Worm (Caenorhabditis elegans) whole organism, L1 larva: ENCODE data around the gene C50F7.6.
A peak's percentile ranks its signal among the peaks of the same experiment; 100 is the strongest.

Experiments
- C16A3.4 ChIP-seq: fragments of 150-350 bp; optimal IDR thresholded peaks from 2 replicates; lab custom pipeline; 2014; ENCODE audit warnings: missing biosample characterization, missing genetic modification characterization
- C34B4.2 ChIP-seq: sonication (generic microtip); optimal IDR thresholded peaks from 2 replicates; lab custom pipeline; 2017; ENCODE audit warnings: mild to moderate bottlenecking, missing genetic modification characterization, missing compliant biosample characterization
- Y116A8C.19 ChIP-seq: sonication (generic microtip); optimal IDR thresholded peaks from 2 replicates; lab custom pipeline; 2016; ENCODE audit warnings: missing compliant biosample characterization, missing genetic modification characterization, borderline replicate concordance
- aly-2 ChIP-seq: fragments of 150-350 bp; optimal IDR thresholded peaks from 2 replicates; lab custom pipeline; 2014; ENCODE audit warnings: missing biosample characterization, missing genetic modification characterization
- ama-1 ChIP-seq: fragments of 150-350 bp; optimal IDR thresholded peaks from 2 replicates; lab custom pipeline; 2014
- blmp-1 ChIP-seq: fragments of 150-350 bp; optimal IDR thresholded peaks from 2 replicates; lab custom pipeline; 2014; ENCODE audit warnings: missing biosample characterization, missing genetic modification characterization
- ceh-63 ChIP-seq: fragments of 200-800 bp; sonication (Bioruptor generic); optimal IDR thresholded peaks from 2 replicates; lab custom pipeline; 2018; ENCODE audit warnings: mild to moderate bottlenecking, missing genetic modification characterization, missing compliant biosample characterization
- ceh-8 ChIP-seq: fragments of 200-800 bp; sonication (Bioruptor generic); optimal IDR thresholded peaks from 2 replicates; lab custom pipeline; 2018; ENCODE audit warnings: mild to moderate bottlenecking, missing genetic modification characterization, moderate library complexity, missing compliant biosample characterization
- ceh-82 ChIP-seq, 3 experiments: fragments of 150-350 bp in 1 of 3; sonication (generic microtip) in 2 of 3; optimal IDR thresholded peaks; 2 replicates each; lab custom pipeline; 2014 to 2017; ENCODE audit warnings: missing biosample characterization in 3 of 3, missing genetic modification characterization in 3 of 3
- ceh-88 ChIP-seq: fragments of 200-800 bp; sonication (Bioruptor generic); IDR thresholded peaks from 2 replicates; pipeline ENCODE4 v1.3.6; 2022; ENCODE audit warnings: missing genetic modification characterization, missing compliant biosample characterization
- ceh-90 ChIP-seq: sonication (generic microtip); optimal IDR thresholded peaks from 2 replicates; lab custom pipeline; 2016; ENCODE audit warnings: missing genetic modification characterization, missing compliant biosample characterization
- dpl-1 ChIP-seq, 3 experiments: fragments of 150-350 bp in 2 of 3; sonication (generic microtip) in 1 of 3; optimal IDR thresholded peaks; 2 replicates each; lab custom pipeline; 2014 to 2017; ENCODE audit warnings: missing biosample characterization in 3 of 3, missing genetic modification characterization in 3 of 3, missing genetic modification reagents in 3 of 3
- dsc-1 ChIP-seq: sonication (generic microtip); optimal IDR thresholded peaks from 2 replicates; lab custom pipeline; 2016; ENCODE audit warnings: mild to moderate bottlenecking, missing genetic modification characterization, missing compliant biosample characterization
- efl-3 ChIP-seq: fragments of 200-800 bp; sonication (Bioruptor generic); optimal IDR thresholded peaks from 2 replicates; lab custom pipeline; 2018; ENCODE audit warnings: mild to moderate bottlenecking, missing genetic modification characterization, missing compliant biosample characterization
- elt-2 ChIP-seq: sonication (generic microtip); optimal IDR thresholded peaks from 2 replicates; lab custom pipeline; 2016; ENCODE audit warnings: missing genetic modification characterization, mild to moderate bottlenecking, inconsistent platforms, missing compliant biosample characterization, missing genetic modification reagents
- elt-3 ChIP-seq, 6 experiments: fragments of 150-350 bp in 1 of 6; sonication (generic microtip); optimal IDR thresholded peaks; 2 replicates each; lab custom pipeline; 2017 to 2018; ENCODE audit warnings: missing biosample characterization in 6 of 6, missing genetic modification characterization in 6 of 6, inconsistent platforms in 1 of 6
- fkh-10 ChIP-seq: sonication (generic microtip); optimal IDR thresholded peaks from 2 replicates; lab custom pipeline; 2017; ENCODE audit warnings: missing biosample characterization, missing genetic modification reagents, missing genetic modification characterization
- fkh-4 ChIP-seq: sonication (generic microtip); optimal IDR thresholded peaks from 2 replicates; lab custom pipeline; 2016; ENCODE audit warnings: missing compliant biosample characterization, missing genetic modification characterization, borderline replicate concordance
- fos-1 ChIP-seq: fragments of 150-350 bp; optimal IDR thresholded peaks from 2 replicates; lab custom pipeline; 2014; ENCODE audit warnings: missing biosample characterization, missing genetic modification characterization
- grh-1 ChIP-seq: fragments of 200-800 bp; sonication (Bioruptor generic); IDR thresholded peaks from 2 replicates; pipeline ENCODE4 v1.3.6; 2022; ENCODE audit warnings: missing genetic modification reagents, missing genetic modification characterization, missing compliant biosample characterization
- hlh-17 ChIP-seq: fragments of 200-800 bp; sonication (Bioruptor generic); optimal IDR thresholded peaks from 2 replicates; lab custom pipeline; 2018; ENCODE audit warnings: missing genetic modification characterization, mild to moderate bottlenecking, missing compliant biosample characterization, moderate library complexity, borderline replicate concordance
- hpl-2 ChIP-seq: fragments of 150-350 bp; optimal IDR thresholded peaks from 2 replicates; lab custom pipeline; 2014; ENCODE audit warnings: missing biosample characterization, missing genetic modification reagents, missing genetic modification characterization
- isw-1 ChIP-seq: fragments of 200-800 bp; sonication (Bioruptor generic); IDR thresholded peaks from 2 replicates; pipeline ENCODE4 v1.3.6; 2022; ENCODE audit warnings: missing genetic modification characterization, missing compliant biosample characterization
- lin-13 ChIP-seq: fragments of 150-350 bp; optimal IDR thresholded peaks from 2 replicates; lab custom pipeline; 2014; ENCODE audit warnings: missing biosample characterization, missing genetic modification reagents, missing genetic modification characterization
- lin-35 ChIP-seq, 2 experiments: fragments of 150-350 bp; optimal IDR thresholded peaks; 2 replicates each; lab custom pipeline; 2014; ENCODE audit warnings: missing biosample characterization in 2 of 2, missing genetic modification characterization in 2 of 2, missing genetic modification reagents in 2 of 2
- lin-39 ChIP-seq: fragments of 150-350 bp; optimal IDR thresholded peaks from 2 replicates; lab custom pipeline; 2014; ENCODE audit warnings: missing biosample characterization, missing genetic modification reagents, missing genetic modification characterization
- mab-9 ChIP-seq: fragments of 200-800 bp; sonication (Bioruptor generic); IDR thresholded peaks from 2 replicates; pipeline ENCODE4 v1.3.6; 2022; ENCODE audit warnings: missing genetic modification reagents, missing genetic modification characterization, missing compliant biosample characterization
- mdl-1 ChIP-seq, 2 experiments: fragments of 150-350 bp; optimal IDR thresholded peaks; 2 replicates each; lab custom pipeline; 2014 to 2017; ENCODE audit warnings: missing biosample characterization in 2 of 2, missing genetic modification characterization in 2 of 2, inconsistent platforms in 1 of 2
- mef-2 ChIP-seq: fragments of 150-350 bp; optimal IDR thresholded peaks from 2 replicates; lab custom pipeline; 2014; ENCODE audit warnings: missing biosample characterization, missing genetic modification characterization
- mep-1 ChIP-seq: fragments of 150-350 bp; optimal IDR thresholded peaks from 2 replicates; lab custom pipeline; 2014; ENCODE audit warnings: missing biosample characterization, missing genetic modification characterization
- nhr-19 ChIP-seq: fragments of 200-800 bp; sonication (Bioruptor generic); conservative IDR thresholded peaks from 2 replicates; pipeline ENCODE4 v1.3.6; 2022; ENCODE audit warnings: missing genetic modification characterization, missing compliant biosample characterization
- nhr-71 ChIP-seq: sonication (generic microtip); optimal IDR thresholded peaks from 2 replicates; lab custom pipeline; 2016; ENCODE audit warnings: mild to moderate bottlenecking, missing genetic modification characterization, moderate library complexity, missing compliant biosample characterization
- nhr-76 ChIP-seq: sonication (generic microtip); optimal IDR thresholded peaks from 2 replicates; lab custom pipeline; 2017; ENCODE audit warnings: missing biosample characterization, missing genetic modification characterization
- nhr-77 ChIP-seq: fragments of 150-350 bp; optimal IDR thresholded peaks from 2 replicates; lab custom pipeline; 2014; ENCODE audit warnings: missing biosample characterization, missing genetic modification characterization
- nhr-84 ChIP-seq: sonication (generic microtip); optimal IDR thresholded peaks from 2 replicates; lab custom pipeline; 2017; ENCODE audit warnings: missing biosample characterization, missing genetic modification characterization
- pag-3 ChIP-seq: sonication (generic microtip); optimal IDR thresholded peaks from 2 replicates; lab custom pipeline; 2017; ENCODE audit warnings: missing genetic modification characterization, mild to moderate bottlenecking, missing compliant biosample characterization, antibody characterized with exemption, borderline replicate concordance; ENCODE audit not compliant: insufficient read depth
- pax-3 ChIP-seq: fragments of 200-800 bp; sonication (Bioruptor generic); optimal IDR thresholded peaks from 2 replicates; lab custom pipeline; 2018; ENCODE audit warnings: mild to moderate bottlenecking, missing genetic modification characterization, moderate library complexity, missing compliant biosample characterization
- pqm-1 ChIP-seq: sonication (generic microtip); optimal IDR thresholded peaks from 3 replicates; lab custom pipeline; 2017; ENCODE audit warnings: missing biosample characterization, missing genetic modification characterization
- rnt-1 ChIP-seq: sonication (generic microtip); optimal IDR thresholded peaks from 2 replicates; lab custom pipeline; 2016; ENCODE audit warnings: mild to moderate bottlenecking, missing genetic modification characterization, moderate library complexity, missing compliant biosample characterization
- skn-1 ChIP-seq: fragments of 150-350 bp; optimal IDR thresholded peaks from 2 replicates; lab custom pipeline; 2014; ENCODE audit warnings: missing biosample characterization, missing genetic modification characterization
- snpc-4 ChIP-seq: fragments of 150-350 bp; optimal IDR thresholded peaks from 2 replicates; lab custom pipeline; 2014; ENCODE audit warnings: missing biosample characterization, missing genetic modification characterization
- snu-23 ChIP-seq: sonication (generic microtip); optimal IDR thresholded peaks from 2 replicates; lab custom pipeline; 2016; ENCODE audit warnings: missing genetic modification characterization, missing compliant biosample characterization
- sox-4 ChIP-seq: sonication (generic microtip); optimal IDR thresholded peaks from 2 replicates; lab custom pipeline; 2016; ENCODE audit warnings: missing genetic modification characterization, missing compliant biosample characterization
- sup-37 ChIP-seq: fragments of 200-800 bp; sonication (Bioruptor generic); optimal IDR thresholded peaks from 2 replicates; lab custom pipeline; 2018; ENCODE audit warnings: mild to moderate bottlenecking, missing genetic modification characterization, missing compliant biosample characterization
- swsn-7 ChIP-seq: sonication (generic microtip); optimal IDR thresholded peaks from 2 replicates; lab custom pipeline; 2016; ENCODE audit warnings: missing genetic modification characterization, missing compliant biosample characterization
- tlp-1 ChIP-seq: fragments of 150-350 bp; optimal IDR thresholded peaks from 2 replicates; lab custom pipeline; 2014; ENCODE audit warnings: missing biosample characterization, missing genetic modification characterization
- unc-62 ChIP-seq: fragments of 150-350 bp; optimal IDR thresholded peaks from 2 replicates; lab custom pipeline; 2014; ENCODE audit warnings: missing biosample characterization, missing genetic modification reagents, missing genetic modification characterization
- unc-86 ChIP-seq: sonication (generic microtip); optimal IDR thresholded peaks from 2 replicates; lab custom pipeline; 2016; ENCODE audit warnings: missing genetic modification characterization, missing compliant biosample characterization
- unc-98 ChIP-seq: fragments of 200-800 bp; sonication (Bioruptor generic); IDR thresholded peaks from 2 replicates; pipeline ENCODE4 v1.3.6; 2022; ENCODE audit warnings: missing genetic modification characterization, missing compliant biosample characterization
- zag-1 ChIP-seq: fragments of 150-350 bp; optimal IDR thresholded peaks from 2 replicates; lab custom pipeline; 2014; ENCODE audit warnings: missing biosample characterization, missing genetic modification characterization
- zip-4 ChIP-seq: fragments of 200-800 bp; sonication (Bioruptor generic); optimal IDR thresholded peaks from 2 replicates; lab custom pipeline; 2018; ENCODE audit warnings: mild to moderate bottlenecking, missing genetic modification characterization, moderate library complexity, missing compliant biosample characterization
- ztf-11 ChIP-seq, 2 experiments: sonication (generic microtip); optimal IDR thresholded peaks; 2 replicates each; lab custom pipeline; 2016 to 2017; ENCODE audit warnings: missing genetic modification characterization in 2 of 2, missing biosample characterization in 1 of 2, missing compliant biosample characterization in 1 of 2
- ztf-4 ChIP-seq: fragments of 150-350 bp; optimal IDR thresholded peaks from 2 replicates; lab custom pipeline; 2014; ENCODE audit warnings: missing biosample characterization, missing genetic modification characterization

C50F7.6 gene

ce11 chrIV:7709701-7710100 lies 13.3 kb downstream of the C50F7.6 start, which contains the start of the genes mrpl-1, emc-6 and mrps-24:
Gene mrpl-1 (minus strand): TSS chrIV:7709701.
Gene emc-6 (minus strand): TSS chrIV:7709736.
Gene mrps-24 (plus strand): TSS chrIV:7710045.
- no peak for TF ChIP-seq nhr-77 (tag; lab: Kevin White, UChicago)
- peak in 1 of 6 experiments; percentile 16 for TF ChIP-seq elt-3 (tag; optimal IDR thresholded peaks at IDR 0.05; lab: Kevin White, UChicago)
- no peak for TF ChIP-seq ztf-4 (tag; lab: Kevin White, UChicago)
- no peak; the same call in 1 of the 2 replicates for TF ChIP-seq isw-1 (GFP tag; lab: Robert Waterston, UW)
- TF ChIP-seq nhr-71 (tag; lab: Kevin White, UChicago) = peak; percentile 76
- no peak for TF ChIP-seq ceh-88 (GFP tag; lab: Robert Waterston, UW)
- TF ChIP-seq zag-1 (tag; lab: Kevin White, UChicago) = no peak
- TF ChIP-seq snpc-4 (tag; lab: Kevin White, UChicago) = peak; percentile 31
- TF ChIP-seq ceh-8 (GFP tag; lab: Kevin White, UChicago) = no peak
- TF ChIP-seq sox-4 (tag; lab: Kevin White, UChicago) = no peak
- TF ChIP-seq dpl-1 (GFP tag; optimal IDR thresholded peaks at IDR 0.05; lab: Kevin White, UChicago) = peak; percentile 57 to 80 (median 65)
- TF ChIP-seq rnt-1 (tag; lab: Kevin White, UChicago) = peak; percentile 53
- TF ChIP-seq ztf-11 (tag; optimal IDR thresholded peaks at IDR 0.05; lab: Kevin White, UChicago) = no peak
- TF ChIP-seq aly-2 (tag; lab: Kevin White, UChicago) = no peak
- peak; percentile 67 to 75 for TF ChIP-seq lin-35 (GFP tag; optimal IDR thresholded peaks at IDR 0.05; lab: Kevin White, UChicago)
- peak; percentile 58 for TF ChIP-seq nhr-19 (GFP tag; lab: Robert Waterston, UW)
- TF ChIP-seq pqm-1 (tag; lab: Kevin White, UChicago) = no peak
- TF ChIP-seq lin-39 (tag; lab: Kevin White, UChicago) = no peak
- peak; percentile 3 for TF ChIP-seq elt-2 (tag; lab: Kevin White, UChicago)
- no peak for TF ChIP-seq unc-62 (GFP tag; lab: Kevin White, UChicago)
- TF ChIP-seq efl-3 (GFP tag; lab: Kevin White, UChicago) = no peak
- no peak for TF ChIP-seq hlh-17 (GFP tag; lab: Kevin White, UChicago)
- TF ChIP-seq snu-23 = peak; percentile 73
- TF ChIP-seq fos-1 (tag; lab: Kevin White, UChicago) = no peak
- no peak for TF ChIP-seq nhr-84 (tag; lab: Kevin White, UChicago)
- no peak for TF ChIP-seq mab-9 (GFP tag; lab: Robert Waterston, UW)
- TF ChIP-seq zip-4 (GFP tag; lab: Kevin White, UChicago) = no peak
- no peak for TF ChIP-seq grh-1
- peak; percentile 68 for TF ChIP-seq swsn-7 (tag; lab: Kevin White, UChicago)
- peak; percentile 91 for TF ChIP-seq mep-1 (tag; lab: Kevin White, UChicago)
- peak; percentile 37 for TF ChIP-seq lin-13
- no peak for TF ChIP-seq pax-3 (tag; lab: Kevin White, UChicago)
- no peak for TF ChIP-seq ceh-63
- no peak for TF ChIP-seq sup-37 (GFP tag; lab: Kevin White, UChicago)
- no peak for TF ChIP-seq mef-2 (tag; lab: Kevin White, UChicago)
- TF ChIP-seq fkh-4 (tag; lab: Kevin White, UChicago) = no peak
- TF ChIP-seq mdl-1 (tag; optimal IDR thresholded peaks at IDR 0.05; lab: Kevin White, UChicago) = no peak
- no peak for TF ChIP-seq unc-98 (GFP tag; lab: Robert Waterston, UW)
- peak; percentile 74 for TF ChIP-seq skn-1
- TF ChIP-seq ceh-90 (tag; lab: Kevin White, UChicago) = no peak
- no peak for TF ChIP-seq Y116A8C.19 (tag; lab: Kevin White, UChicago)
- TF ChIP-seq ceh-82 (tag; optimal IDR thresholded peaks at IDR 0.05; lab: Kevin White, UChicago) = peak in 2 of 3 experiments; percentile 50 to 55
- TF ChIP-seq C16A3.4 (tag; lab: Kevin White, UChicago) = peak; percentile 82
- no peak for TF ChIP-seq pag-3 (tag; lab: Kevin White, UChicago)
- TF ChIP-seq hpl-2 (GFP tag; lab: Kevin White, UChicago) = no peak
- TF ChIP-seq tlp-1 = no peak
- peak; percentile 28 for TF ChIP-seq dsc-1 (tag; lab: Kevin White, UChicago)
- peak; percentile 50 for TF ChIP-seq blmp-1 (tag; lab: Kevin White, UChicago)
- no peak for TF ChIP-seq fkh-10 (GFP tag; lab: Kevin White, UChicago)
- no peak for TF ChIP-seq nhr-76
- peak; percentile 36 for TF ChIP-seq unc-86
- no peak for TF ChIP-seq ama-1 (lab: Kevin White, UChicago)
- no peak for TF ChIP-seq C34B4.2
